Worm (Caenorhabditis elegans) whole organism, L2 larva: ENCODE results near the gene cdh-7.

ENCODE experiments used
- C34F6.9 ChIP-seq: fragments of 150-350 bp; optimal IDR thresholded peaks from 2 replicates; lab custom pipeline; 2014; ENCODE audit warnings: missing biosample characterization, missing genetic modification characterization
- F13H6.1 ChIP-seq: sonication (generic microtip); optimal IDR thresholded peaks from 2 replicates; lab custom pipeline; 2016; ENCODE audit warnings: missing genetic modification characterization, missing compliant biosample characterization
- R02D3.7 ChIP-seq: fragments of 150-350 bp; optimal IDR thresholded peaks from 2 replicates; lab custom pipeline; 2014; ENCODE audit warnings: missing biosample characterization, missing genetic modification characterization
- Y55F3AM.14 ChIP-seq: fragments of 200-800 bp; sonication (Bioruptor generic); optimal IDR thresholded peaks from 2 replicates; lab custom pipeline; 2018; ENCODE audit warnings: mild to moderate bottlenecking, missing genetic modification characterization, missing compliant biosample characterization
- ZK546.5 ChIP-seq: sonication (generic microtip); optimal IDR thresholded peaks from 2 replicates; lab custom pipeline; 2017; ENCODE audit warnings: missing biosample characterization, missing genetic modification characterization
- alr-1 ChIP-seq: fragments of 150-350 bp; optimal IDR thresholded peaks from 2 replicates; lab custom pipeline; 2014; ENCODE audit warnings: missing biosample characterization, missing genetic modification characterization
- aly-2 ChIP-seq: fragments of 150-350 bp; optimal IDR thresholded peaks from 2 replicates; lab custom pipeline; 2014; ENCODE audit warnings: missing biosample characterization, missing genetic modification characterization
- ama-1 ChIP-seq: fragments of 150-350 bp; optimal IDR thresholded peaks from 2 replicates; lab custom pipeline; 2018; ENCODE audit warnings: inconsistent platforms
- blmp-1 ChIP-seq: sonication (generic microtip); optimal IDR thresholded peaks from 2 replicates; lab custom pipeline; 2017; ENCODE audit warnings: missing genetic modification characterization, mild to moderate bottlenecking, missing compliant biosample characterization, antibody characterized with exemption, moderate library complexity; ENCODE audit not compliant: insufficient read depth
- ceh-16 ChIP-seq: fragments of 150-350 bp; optimal IDR thresholded peaks from 2 replicates; lab custom pipeline; 2014; ENCODE audit warnings: missing biosample characterization, missing genetic modification characterization
- crh-2 ChIP-seq: sonication (generic microtip); optimal IDR thresholded peaks from 2 replicates; lab custom pipeline; 2017; ENCODE audit warnings: missing biosample characterization, missing genetic modification characterization
- egl-27 ChIP-seq: sonication (generic microtip); optimal IDR thresholded peaks from 3 replicates; lab custom pipeline; 2017; ENCODE audit warnings: missing biosample characterization, missing genetic modification reagents, missing genetic modification characterization
- elt-1 ChIP-seq: fragments of 150-350 bp; optimal IDR thresholded peaks from 2 replicates; lab custom pipeline; 2014; ENCODE audit warnings: missing biosample characterization, missing genetic modification characterization
- elt-3 ChIP-seq: sonication (generic microtip); optimal IDR thresholded peaks from 2 replicates; lab custom pipeline; 2017; ENCODE audit warnings: missing biosample characterization, missing genetic modification characterization
- fos-1 ChIP-seq: fragments of 150-350 bp; optimal IDR thresholded peaks from 2 replicates; lab custom pipeline; 2014; ENCODE audit warnings: missing biosample characterization, missing genetic modification characterization
- gmeb-1 ChIP-seq: fragments of 150-350 bp; optimal IDR thresholded peaks from 2 replicates; lab custom pipeline; 2014; ENCODE audit warnings: missing biosample characterization, missing genetic modification characterization
- lin-13 ChIP-seq: fragments of 150-350 bp; optimal IDR thresholded peaks from 2 replicates; lab custom pipeline; 2014; ENCODE audit warnings: missing biosample characterization, missing genetic modification reagents, missing genetic modification characterization
- lin-39 ChIP-seq: fragments of 150-350 bp; optimal IDR thresholded peaks from 2 replicates; lab custom pipeline; 2014; ENCODE audit warnings: missing biosample characterization, missing genetic modification reagents, missing genetic modification characterization
- lsy-2 ChIP-seq, 2 experiments: fragments of 150-350 bp in 1 of 2; sonication (generic microtip) in 1 of 2; optimal IDR thresholded peaks; 2 replicates each; lab custom pipeline; 2014 to 2017; ENCODE audit warnings: missing biosample characterization in 2 of 2, missing genetic modification characterization in 2 of 2
- mab-5 ChIP-seq: fragments of 150-350 bp; optimal IDR thresholded peaks from 2 replicates; lab custom pipeline; 2014; ENCODE audit warnings: missing biosample characterization, missing genetic modification characterization
- mbf-1 ChIP-seq: sonication (generic microtip); optimal IDR thresholded peaks from 2 replicates; lab custom pipeline; 2017; ENCODE audit warnings: missing biosample characterization, missing genetic modification characterization
- nhr-129 ChIP-seq: fragments of 150-350 bp; optimal IDR thresholded peaks from 2 replicates; lab custom pipeline; 2014; ENCODE audit warnings: missing biosample characterization, missing genetic modification characterization
- nhr-21 ChIP-seq: fragments of 150-350 bp; optimal IDR thresholded peaks from 2 replicates; lab custom pipeline; 2014; ENCODE audit warnings: missing biosample characterization, missing genetic modification characterization
- nhr-237 ChIP-seq: fragments of 150-350 bp; optimal IDR thresholded peaks from 2 replicates; lab custom pipeline; 2014; ENCODE audit warnings: missing biosample characterization, missing genetic modification characterization
- nhr-25 ChIP-seq: fragments of 150-350 bp; sonication (generic microtip); optimal IDR thresholded peaks from 3 replicates; lab custom pipeline; 2014; ENCODE audit warnings: missing biosample characterization, missing genetic modification characterization
- nhr-6 ChIP-seq: fragments of 150-350 bp; optimal IDR thresholded peaks from 2 replicates; lab custom pipeline; 2014; ENCODE audit warnings: missing biosample characterization, missing genetic modification characterization
- peb-1 ChIP-seq: fragments of 150-350 bp; optimal IDR thresholded peaks from 2 replicates; lab custom pipeline; 2014; ENCODE audit warnings: missing biosample characterization, missing genetic modification characterization
- sem-4 ChIP-seq: fragments of 150-350 bp; optimal IDR thresholded peaks from 2 replicates; lab custom pipeline; 2014; ENCODE audit warnings: missing biosample characterization, missing genetic modification reagents, missing genetic modification characterization
- skn-1 ChIP-seq: sonication (generic microtip); optimal IDR thresholded peaks from 2 replicates; lab custom pipeline; 2017; ENCODE audit warnings: missing biosample characterization, missing genetic modification characterization
- sma-9 ChIP-seq, 2 experiments: fragments of 150-350 bp in 1 of 2; sonication (generic microtip) in 1 of 2; optimal IDR thresholded peaks; 2 replicates each; lab custom pipeline; 2014 to 2016; ENCODE audit warnings: missing genetic modification characterization in 2 of 2, mild to moderate bottlenecking in 1 of 2, missing biosample characterization in 1 of 2, missing compliant biosample characterization in 1 of 2, missing genetic modification reagents in 1 of 2, moderate library complexity in 1 of 2
- snpc-4 ChIP-seq: fragments of 150-350 bp; optimal IDR thresholded peaks from 2 replicates; lab custom pipeline; 2014; ENCODE audit warnings: missing biosample characterization, missing genetic modification characterization
- unc-39 ChIP-seq: fragments of 150-350 bp; optimal IDR thresholded peaks from 2 replicates; lab custom pipeline; 2014; ENCODE audit warnings: missing biosample characterization, missing genetic modification characterization
- unc-55 ChIP-seq: fragments of 150-350 bp; sonication (generic microtip); optimal IDR thresholded peaks from 3 replicates; lab custom pipeline; 2014; ENCODE audit warnings: missing biosample characterization, missing genetic modification reagents, missing genetic modification characterization
- unc-62 ChIP-seq: fragments of 150-350 bp; optimal IDR thresholded peaks from 2 replicates; lab custom pipeline; 2014; ENCODE audit warnings: missing biosample characterization, missing genetic modification reagents, missing genetic modification characterization
- zag-1 ChIP-seq: fragments of 150-350 bp; optimal IDR thresholded peaks from 2 replicates; lab custom pipeline; 2014; ENCODE audit warnings: missing biosample characterization, missing genetic modification characterization
- ztf-1 ChIP-seq: fragments of 200-800 bp; sonication (Bioruptor generic); conservative IDR thresholded peaks from 2 replicates; pipeline ENCODE4 v1.3.6; 2022; ENCODE audit warnings: missing genetic modification characterization, missing compliant biosample characterization
- ztf-4 ChIP-seq: fragments of 150-350 bp; optimal IDR thresholded peaks from 2 replicates; lab custom pipeline; 2014; ENCODE audit warnings: missing biosample characterization, missing genetic modification characterization

The cdh-7 gene

DNA sequence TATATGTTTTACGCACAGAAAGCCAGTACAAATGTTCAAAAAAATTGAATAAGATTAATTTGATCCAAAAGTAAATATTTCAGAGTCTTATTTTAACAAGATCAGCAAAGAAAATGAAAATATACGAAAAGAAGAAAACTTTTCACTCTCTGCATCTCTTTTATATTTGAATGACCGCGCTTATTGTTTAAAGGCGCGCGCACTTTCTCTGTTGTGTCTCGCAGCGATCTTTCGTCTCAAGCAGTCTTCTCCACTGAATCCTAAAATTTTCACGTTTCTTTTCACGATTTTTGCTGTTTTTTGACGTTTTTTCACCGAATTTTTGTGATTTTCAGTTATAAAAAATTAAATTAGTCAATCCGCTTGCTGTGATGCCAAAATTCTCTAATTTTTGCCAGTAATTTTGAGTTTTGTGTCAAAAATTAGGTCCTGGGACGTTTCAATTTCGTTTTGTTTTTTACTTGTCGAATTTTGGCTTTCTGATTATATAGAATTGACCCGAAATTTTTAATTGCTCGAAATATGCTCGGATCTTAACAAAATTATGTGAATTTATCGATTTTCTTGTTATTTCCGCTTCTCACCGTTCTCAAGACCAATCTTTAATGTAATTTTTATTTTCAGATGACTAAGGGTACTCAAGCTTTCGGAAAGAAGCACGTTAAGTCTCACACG lies 28.0 kb upstream of the cdh-7 start, which contains the start of gene W01D2.1 (continued):
- TF ChIP-seq egl-27 (tag; lab: Kevin White, UChicago) (no peak), mbf-1 (tag; lab: Kevin White, UChicago) (no peak), alr-1 (tag; lab: Kevin White, UChicago) (no peak), ZK546.5 (tag; lab: Kevin White, UChicago) (no peak), Y55F3AM.14 (GFP tag; lab: Kevin White, UChicago) (no peak), fos-1 (tag; lab: Kevin White, UChicago) (peak; percentile 27), ztf-4 (tag; lab: Kevin White, UChicago) (peak; percentile 48)

DNA sequence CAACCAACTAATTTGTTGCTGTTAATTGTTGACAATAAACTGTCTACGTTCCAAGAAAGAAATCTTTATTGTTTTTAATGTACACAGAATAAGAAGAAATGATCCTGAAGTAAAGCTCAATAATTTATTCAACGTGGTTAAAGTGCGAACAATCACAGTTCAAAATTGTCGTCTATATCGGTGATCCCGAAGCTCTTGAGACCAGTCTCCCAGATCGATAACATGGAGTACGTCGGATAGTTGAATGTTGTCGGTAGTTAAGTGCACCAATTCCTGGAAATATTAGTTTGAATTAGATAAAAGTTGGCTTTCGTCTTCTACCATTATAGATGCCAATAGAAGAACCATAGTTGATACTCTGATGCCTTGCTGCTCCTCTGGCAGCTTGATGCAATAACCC lies 26.9 kb upstream of the cdh-7 start:
- TF ChIP-seq C34F6.9 (no peak), elt-3 (no peak), zag-1 (no peak), blmp-1 (tag; lab: Kevin White, UChicago) (no peak), aly-2 (tag; lab: Kevin White, UChicago) (no peak), nhr-129 (no peak), mab-5 (tag; lab: Kevin White, UChicago) (no peak)

DNA sequence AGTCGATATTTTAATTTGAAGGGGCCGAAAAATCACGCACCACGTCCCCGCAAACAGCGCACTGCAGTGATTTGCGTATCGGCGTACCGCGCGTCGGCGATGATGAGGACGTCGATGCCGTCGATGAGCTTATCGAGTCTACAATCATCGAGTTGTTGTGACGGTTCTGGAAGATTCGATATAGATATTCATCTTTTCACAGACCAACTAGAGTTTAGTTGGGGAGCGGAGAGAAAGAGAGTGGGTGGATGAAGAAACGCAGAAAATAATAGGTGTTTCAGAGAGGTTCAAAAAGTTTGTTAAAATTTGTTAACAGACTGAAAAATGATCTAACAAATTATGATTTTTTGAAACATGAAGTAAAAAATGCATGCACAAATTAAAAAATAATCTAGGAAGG lies 24.7 kb upstream of the cdh-7 start, which contains the start of gene nhr-61:
Gene nhr-61, minus strand, starts transcription at position 168 of the 400 bp plus-strand sequence.
- peak; percentile 54 for TF ChIP-seq elt-1 (tag; lab: Kevin White, UChicago)
- no peak for TF ChIP-seq unc-39 (tag; lab: Kevin White, UChicago)

- TF ChIP-seq fos-1 (tag; lab: Kevin White, UChicago) (peak; percentile 11), peb-1 (tag; lab: Kevin White, UChicago) (no peak)
- TF ChIP-seq, all 48 proteins: peak for 1
Measured at ce11 chrII:14819258-14819985, 23.6 kb upstream of the cdh-7 start.

ce11 chrII:14820460-14820859 lies 22.6 kb upstream of the cdh-7 start:
- no peak for TF ChIP-seq skn-1
- TF ChIP-seq aly-2 (tag; lab: Kevin White, UChicago): no peak
- peak; percentile 13 for TF ChIP-seq C34F6.9
- TF ChIP-seq fos-1 (tag; lab: Kevin White, UChicago): peak; percentile 54
- TF ChIP-seq nhr-21 (tag; lab: Kevin White, UChicago): peak; percentile 5
- no peak for TF ChIP-seq ZK546.5 (tag; lab: Kevin White, UChicago)

ce11 chrII:14822419-14822818 lies 20.6 kb upstream of the cdh-7 start:
- TF ChIP-seq gmeb-1 (tag; lab: Kevin White, UChicago): peak; percentile 76
- no peak for TF ChIP-seq unc-55 (GFP tag; lab: Kevin White, UChicago)
- TF ChIP-seq ztf-1 (GFP tag; lab: Robert Waterston, UW): no peak
- no peak for TF ChIP-seq nhr-237
- TF ChIP-seq sma-9 (GFP tag; optimal IDR thresholded peaks at IDR 0.05; lab: Kevin White, UChicago): peak; percentile 86
- TF ChIP-seq sma-9 (tag; optimal IDR thresholded peaks at IDR 0.05; lab: Kevin White, UChicago): no peak
- TF ChIP-seq Y55F3AM.14 (GFP tag; lab: Kevin White, UChicago): no peak
- peak; percentile 68 for TF ChIP-seq ceh-16 (tag; lab: Kevin White, UChicago)
- peak; percentile 63 for TF ChIP-seq nhr-6 (tag; lab: Kevin White, UChicago)
- no peak for TF ChIP-seq ama-1 (lab: Kevin White, UChicago)
- TF ChIP-seq lin-39 (tag; lab: Kevin White, UChicago): no peak
- TF ChIP-seq sem-4 (tag; lab: Kevin White, UChicago): peak; percentile 61
- TF ChIP-seq C34F6.9: peak; percentile 40
- TF ChIP-seq F13H6.1 (tag; lab: Kevin White, UChicago): peak; percentile 86
- TF ChIP-seq ZK546.5 (tag; lab: Kevin White, UChicago): no peak
- no peak for TF ChIP-seq R02D3.7 (tag; lab: Kevin White, UChicago)
- peak; percentile 19 to 63 for TF ChIP-seq lsy-2 (tag; optimal IDR thresholded peaks at IDR 0.05; lab: Kevin White, UChicago)
- no peak for TF ChIP-seq unc-62 (GFP tag; lab: Kevin White, UChicago)
- TF ChIP-seq mab-5 (tag; lab: Kevin White, UChicago): no peak
- peak; percentile 42 for TF ChIP-seq lin-13
- no peak for TF ChIP-seq peb-1 (tag; lab: Kevin White, UChicago)
- TF ChIP-seq nhr-25 (tag; lab: Kevin White, UChicago): peak; percentile 89
- TF ChIP-seq alr-1 (tag; lab: Kevin White, UChicago): no peak
- peak; percentile 38 for TF ChIP-seq ztf-4 (tag; lab: Kevin White, UChicago)
- no peak for TF ChIP-seq mbf-1 (tag; lab: Kevin White, UChicago)
- peak; percentile 70 for TF ChIP-seq nhr-21 (tag; lab: Kevin White, UChicago)
- TF ChIP-seq nhr-129: peak; percentile 76
- TF ChIP-seq elt-3: no peak
- peak; percentile 90 for TF ChIP-seq crh-2 (tag; lab: Kevin White, UChicago)
- TF ChIP-seq aly-2 (tag; lab: Kevin White, UChicago): no peak
- TF ChIP-seq blmp-1 (tag; lab: Kevin White, UChicago): peak; percentile 56
- peak; percentile 75 for TF ChIP-seq fos-1 (tag; lab: Kevin White, UChicago)
- TF ChIP-seq snpc-4 (tag; lab: Kevin White, UChicago): peak; percentile 0
- no peak for TF ChIP-seq zag-1
- peak; percentile 14 for TF ChIP-seq elt-1 (tag; lab: Kevin White, UChicago)
